Worm (Caenorhabditis elegans) whole organism, L2 larva: Measurements from ENCODE around the gene acer-1.

Experiments used
- F13H6.1 ChIP-seq: sonication (generic microtip); optimal IDR thresholded peaks from 2 replicates; lab custom pipeline; 2016; ENCODE audit warnings: missing genetic modification characterization, missing compliant biosample characterization
- ama-1 ChIP-seq: fragments of 150-350 bp; optimal IDR thresholded peaks from 2 replicates; lab custom pipeline; 2018; ENCODE audit warnings: inconsistent platforms
- dmd-4 ChIP-seq: sonication (generic microtip); optimal IDR thresholded peaks from 2 replicates; lab custom pipeline; 2017; ENCODE audit warnings: missing biosample characterization, missing genetic modification characterization
- egl-27 ChIP-seq: sonication (generic microtip); optimal IDR thresholded peaks from 3 replicates; lab custom pipeline; 2017; ENCODE audit warnings: missing biosample characterization, missing genetic modification reagents, missing genetic modification characterization
- fos-1 ChIP-seq: fragments of 150-350 bp; optimal IDR thresholded peaks from 2 replicates; lab custom pipeline; 2014; ENCODE audit warnings: missing biosample characterization, missing genetic modification characterization
- mdl-1 ChIP-seq, 2 experiments: fragments of 150-350 bp in 1 of 2; sonication (generic microtip) in 1 of 2; optimal IDR thresholded peaks; 2 replicates each; lab custom pipeline; 2017; ENCODE audit warnings: missing biosample characterization in 2 of 2, missing genetic modification characterization in 2 of 2
- nhr-129 ChIP-seq: fragments of 150-350 bp; optimal IDR thresholded peaks from 2 replicates; lab custom pipeline; 2014; ENCODE audit warnings: missing biosample characterization, missing genetic modification characterization
- nhr-237 ChIP-seq: fragments of 150-350 bp; optimal IDR thresholded peaks from 2 replicates; lab custom pipeline; 2014; ENCODE audit warnings: missing biosample characterization, missing genetic modification characterization
- skn-1 ChIP-seq: sonication (generic microtip); optimal IDR thresholded peaks from 2 replicates; lab custom pipeline; 2017; ENCODE audit warnings: missing biosample characterization, missing genetic modification characterization
- snpc-4 ChIP-seq: fragments of 150-350 bp; optimal IDR thresholded peaks from 2 replicates; lab custom pipeline; 2014; ENCODE audit warnings: missing biosample characterization, missing genetic modification characterization
- zag-1 ChIP-seq: fragments of 150-350 bp; optimal IDR thresholded peaks from 2 replicates; lab custom pipeline; 2014; ENCODE audit warnings: missing biosample characterization, missing genetic modification characterization

ce11 chrII:6884568-6884967, 5.6 kb downstream of the acer-1 start:
- TF ChIP-seq skn-1 (tag; lab: Kevin White, UChicago) (no peak), mdl-1 (tag; optimal IDR thresholded peaks at IDR 0.05; lab: Kevin White, UChicago) (no peak), fos-1 (tag; lab: Kevin White, UChicago) (peak; percentile 24), dmd-4 (no peak), ama-1 (lab: Kevin White, UChicago) (no peak), egl-27 (tag; lab: Kevin White, UChicago) (no peak), F13H6.1 (no peak), zag-1 (tag; lab: Kevin White, UChicago) (no peak), nhr-237 (tag; lab: Kevin White, UChicago) (no peak), snpc-4 (no peak), nhr-129 (no peak)
